Fruit fly (Drosophila melanogaster): ENCODE data around the gene Dci.

- no peak for TF ChIP-seq CTCF (optimal IDR thresholded peaks at IDR 0.05)
- no peak for TF ChIP-seq CG8478 (optimal IDR thresholded peaks at IDR 0.05)
Measured at dm6 chr3L:835455-836034, 15.6 kb upstream of the Dci start, which contains the start of gene CG42554.
